Fruit fly (Drosophila melanogaster): ENCODE measurements around the gene MED1.
A peak's percentile ranks its signal among the peaks of the same experiment; 100 is the strongest.

Gene MED1

DNA sequence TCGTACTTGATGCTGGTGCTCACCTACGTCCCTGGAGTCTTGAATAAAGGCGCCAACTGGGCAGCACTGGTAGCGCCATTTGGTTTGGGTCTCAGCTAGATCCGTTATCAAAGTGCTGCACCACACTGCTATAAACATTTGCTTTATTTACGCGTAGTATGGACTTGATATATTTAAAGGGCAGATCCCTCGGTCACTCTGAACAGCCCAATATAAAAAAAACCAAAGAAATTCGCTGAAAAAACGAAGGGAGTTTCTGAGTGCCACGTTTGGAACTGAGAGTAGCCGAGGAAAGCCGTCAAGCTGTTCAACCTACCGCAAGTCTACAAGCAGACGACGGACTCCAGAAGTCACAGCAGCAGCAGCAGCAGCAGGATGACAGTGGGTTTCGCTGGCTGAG lies 6.6 kb upstream of the MED1 start, which contains the start of gene Atox1 (continued):
- TF ChIP-seq CG1602 (GFP tag; optimal IDR thresholded peaks at IDR 0.05): no peak
- TF ChIP-seq CG11696 (GFP tag; IDR thresholded peaks at IDR 0.05): no peak
- no peak for TF ChIP-seq bowl (GFP tag; IDR thresholded peaks at IDR 0.05)
- no peak for TF ChIP-seq CG8388 (GFP tag; optimal IDR thresholded peaks at IDR 0.05)
- no peak for TF ChIP-seq CG10366 (GFP tag; IDR thresholded peaks at IDR 0.05)
- TF ChIP-seq ewg (GFP tag; optimal IDR thresholded peaks at IDR 0.05): peak; percentile 22
- peak; percentile 83 for TF ChIP-seq Ets65A (GFP tag)
- TF ChIP-seq btn (GFP tag; optimal IDR thresholded peaks at IDR 0.05): no peak
- peak; percentile 60 for TF ChIP-seq trem (tag; optimal IDR thresholded peaks at IDR 0.05)
- peak; percentile 25 for TF ChIP-seq CHES-1-like (GFP tag; optimal IDR thresholded peaks at IDR 0.05)
- TF ChIP-seq Dek (tag; optimal IDR thresholded peaks at IDR 0.05): peak; percentile 52
- TF ChIP-seq CG2129 (GFP tag; IDR thresholded peaks at IDR 0.05; ENCODE audit: partially characterized antibody): no peak
- TF ChIP-seq CG15601 (tag; optimal IDR thresholded peaks at IDR 0.05): peak; percentile 70
- no peak for TF ChIP-seq dmrt99B (tag; optimal IDR thresholded peaks at IDR 0.05)
- peak; percentile 95 for TF ChIP-seq pita (GFP tag; optimal IDR thresholded peaks at IDR 0.05)
- peak; percentile 29 for TF ChIP-seq CG31365 (tag; optimal IDR thresholded peaks at IDR 0.05)
- no peak for TF ChIP-seq CG17328 (GFP tag; IDR thresholded peaks at IDR 0.05)
- TF ChIP-seq luna (GFP tag; optimal IDR thresholded peaks at IDR 0.05): peak; percentile 35
- TF ChIP-seq Oaz (GFP tag; IDR thresholded peaks at IDR 0.05): no peak
- no peak for TF ChIP-seq Optix (GFP tag; IDR thresholded peaks at IDR 0.05)
- TF ChIP-seq Fer1 (GFP tag; optimal IDR thresholded peaks at IDR 0.05): peak; percentile 65
- TF ChIP-seq CG4854 (GFP tag; optimal IDR thresholded peaks at IDR 0.05): peak; percentile 19
- no peak for TF ChIP-seq cg (GFP tag; optimal IDR thresholded peaks at IDR 0.05)
- peak; percentile 95 for TF ChIP-seq sqz (GFP tag; optimal IDR thresholded peaks at IDR 0.05)
- TF ChIP-seq CG9609 (GFP tag; optimal IDR thresholded peaks at IDR 0.05): peak; percentile 7
- 0 out of 2 replicates have a peak, but pooled peaks have one; percentile 36 for TF ChIP-seq rib (GFP tag; IDR thresholded peaks at IDR 0.05)
- TF ChIP-seq CG1233 (GFP tag; optimal IDR thresholded peaks at IDR 0.05): peak; percentile 42
- peak; percentile 23 for TF ChIP-seq pb (GFP tag; optimal IDR thresholded peaks at IDR 0.05)
- TF ChIP-seq CG9932 (GFP tag; IDR thresholded peaks at IDR 0.05): no peak
- peak; percentile 83 for TF ChIP-seq CG1603 (tag; optimal IDR thresholded peaks at IDR 0.05)
- TF ChIP-seq CG2120 (GFP tag; optimal IDR thresholded peaks at IDR 0.05): peak; percentile 37
- peak; percentile 55 for TF ChIP-seq CrebB (tag; optimal IDR thresholded peaks at IDR 0.05)
- TF ChIP-seq CG34422 (GFP tag; IDR thresholded peaks at IDR 0.05): peak; percentile 62; the same call in 1 of the 3 replicates
- TF ChIP-seq dm (GFP tag; optimal IDR thresholded peaks at IDR 0.05): peak; percentile 35
- no peak for TF ChIP-seq nau (GFP tag; optimal IDR thresholded peaks at IDR 0.05)
- TF ChIP-seq dysf (GFP tag; IDR thresholded peaks at IDR 0.05): peak; percentile 37; the same call in 1 of the 3 replicates
- no peak for TF ChIP-seq Atf-2 (GFP tag; optimal IDR thresholded peaks at IDR 0.05)
- TF ChIP-seq tna (GFP tag; IDR thresholded peaks at IDR 0.05; ENCODE audit: partially characterized antibody): no peak
- TF ChIP-seq CG6854 (GFP tag; optimal IDR thresholded peaks at IDR 0.05): no peak
- TF ChIP-seq CG7357 (GFP tag; IDR thresholded peaks at IDR 0.05): no peak
- peak; percentile 60 for TF ChIP-seq NfI (GFP tag; optimal IDR thresholded peaks at IDR 0.05)
- peak; percentile 21 for TF ChIP-seq Jarid2 (GFP tag; optimal IDR thresholded peaks at IDR 0.05)
- peak; percentile 83 for TF ChIP-seq CG9797 (GFP tag; optimal IDR thresholded peaks at IDR 0.05)
- peak; percentile 96 for TF ChIP-seq pzg (GFP tag; optimal IDR thresholded peaks at IDR 0.05)
- peak; percentile 40 for TF ChIP-seq bigmax (GFP tag; optimal IDR thresholded peaks at IDR 0.05)
- TF ChIP-seq exex (tag; optimal IDR thresholded peaks at IDR 0.05): no peak
- TF ChIP-seq CG12236 (GFP tag; optimal IDR thresholded peaks at IDR 0.05): no peak
- no peak for TF ChIP-seq Hand (GFP tag; optimal IDR thresholded peaks at IDR 0.05)
- TF ChIP-seq CG11247 (GFP tag; IDR thresholded peaks at IDR 0.05): peak; percentile 37; the same call in 1 of the 2 replicates
- TF ChIP-seq CG17912 (GFP tag; optimal IDR thresholded peaks at IDR 0.05): peak; percentile 72
- peak; percentile 76 for TF ChIP-seq B-H2 (GFP tag; optimal IDR thresholded peaks at IDR 0.05)
